Fruit fly (Drosophila melanogaster): Measurements from ENCODE around the gene CkIIalpha-i1.

CkIIalpha-i1 gene

DNA sequence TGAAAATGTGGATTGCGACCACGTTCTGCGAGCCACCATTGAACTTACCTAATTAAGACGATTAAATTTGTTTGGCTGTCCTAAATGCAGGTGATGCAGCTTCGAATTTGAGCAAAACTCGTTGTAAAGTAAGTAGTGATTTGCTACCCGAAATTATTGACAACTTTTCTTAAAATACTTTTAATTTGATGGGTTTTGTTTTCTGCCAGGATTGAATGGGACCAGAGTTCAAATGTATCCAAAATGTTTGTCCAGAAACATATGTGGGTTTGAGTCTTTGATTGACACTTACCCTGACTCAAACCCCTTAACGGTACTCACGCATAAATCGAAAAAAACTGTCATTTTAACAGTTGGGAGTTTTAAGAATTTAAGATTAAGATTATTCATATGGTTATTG is 20.4 kb downstream of the CkIIalpha-i1 start, which contains the start of gene CG15715 (continued):
- TF ChIP-seq fu2 (GFP tag; optimal IDR thresholded peaks at IDR 0.05) = no peak
- TF ChIP-seq CG14710 (tag; optimal IDR thresholded peaks at IDR 0.05) = peak; percentile 66
- TF ChIP-seq otp (GFP tag; IDR thresholded peaks at IDR 0.05) = no peak
- peak; percentile 42; the same call in 1 of the 2 replicates for TF ChIP-seq bbx (GFP tag; IDR thresholded peaks at IDR 0.05; ENCODE audit: partially characterized antibody)
- TF ChIP-seq CG9797 (GFP tag; optimal IDR thresholded peaks at IDR 0.05) = peak; percentile 68
- no peak for TF ChIP-seq CG30431 (GFP tag; optimal IDR thresholded peaks at IDR 0.05)
- TF ChIP-seq CG11504 (tag; optimal IDR thresholded peaks at IDR 0.05) = peak; percentile 63
- TF ChIP-seq bcd (GFP tag; optimal IDR thresholded peaks at IDR 0.05) = peak; percentile 19
- peak; percentile 32 for TF ChIP-seq grau (tag; optimal IDR thresholded peaks at IDR 0.05)
- TF ChIP-seq CG1603 (tag; optimal IDR thresholded peaks at IDR 0.05) = peak; percentile 83
- TF ChIP-seq CG32532 (GFP tag; IDR thresholded peaks at IDR 0.05) = peak; percentile 19; the same call in 1 of the 2 replicates
- TF ChIP-seq Ssrp (tag; optimal IDR thresholded peaks at IDR 0.05) = no peak
- no peak for TF ChIP-seq CG13894 (tag; optimal IDR thresholded peaks at IDR 0.05)
- TF ChIP-seq Oli (tag; optimal IDR thresholded peaks at IDR 0.05) = no peak
- peak; percentile 63 for TF ChIP-seq phol (tag; optimal IDR thresholded peaks at IDR 0.05)
- no peak for TF ChIP-seq Nf-YC (tag; optimal IDR thresholded peaks at IDR 0.05)
- TF ChIP-seq MESR4 (GFP tag; optimal IDR thresholded peaks at IDR 0.05) = peak; percentile 82
- peak; percentile 25 for TF ChIP-seq exex (tag; optimal IDR thresholded peaks at IDR 0.05)
- no peak for TF ChIP-seq onecut (GFP tag; IDR thresholded peaks at IDR 0.05)
- peak; percentile 35 for TF ChIP-seq sug (tag; optimal IDR thresholded peaks at IDR 0.05)
- TF ChIP-seq HmgD (GFP tag; optimal IDR thresholded peaks at IDR 0.05) = peak; percentile 27
- peak; percentile 13 for TF ChIP-seq gem (tag; optimal IDR thresholded peaks at IDR 0.05)
- peak; percentile 41 for TF ChIP-seq CG12391 (tag; optimal IDR thresholded peaks at IDR 0.05)
- peak; percentile 69 for TF ChIP-seq MBD-R2 (GFP tag; IDR thresholded peaks at IDR 0.05)
- TF ChIP-seq dm (GFP tag; optimal IDR thresholded peaks at IDR 0.05) = peak; percentile 78
- TF ChIP-seq CG31388 (GFP tag; optimal IDR thresholded peaks at IDR 0.05) = no peak
- TF ChIP-seq CG12219 (GFP tag; optimal IDR thresholded peaks at IDR 0.05) = no peak
- TF ChIP-seq CG8290 (GFP tag; optimal IDR thresholded peaks at IDR 0.05) = peak; percentile 48
- TF ChIP-seq CG8290 (tag; optimal IDR thresholded peaks at IDR 0.05) = peak in 1 of 2 experiments; percentile 71
- no peak for TF ChIP-seq Atf3 (GFP tag; optimal IDR thresholded peaks at IDR 0.05)
- no peak for TF ChIP-seq oc (tag; optimal IDR thresholded peaks at IDR 0.05)
- TF ChIP-seq trem (tag; optimal IDR thresholded peaks at IDR 0.05) = peak; percentile 73
- TF ChIP-seq knrl (GFP tag; IDR thresholded peaks at IDR 0.05; ENCODE audit: partially characterized antibody) = peak; percentile 56; the same call in 2 of the 3 replicates
- TF ChIP-seq Hr78 (GFP tag; optimal IDR thresholded peaks at IDR 0.05) = no peak
- TF ChIP-seq CG12155 (GFP tag; optimal IDR thresholded peaks at IDR 0.05) = no peak
- peak; percentile 47 for TF ChIP-seq CTCF (GFP tag; optimal IDR thresholded peaks at IDR 0.05)
- TF ChIP-seq CG17829 (tag; optimal IDR thresholded peaks at IDR 0.05) = peak; percentile 50
- no peak for TF ChIP-seq CG10366 (GFP tag; IDR thresholded peaks at IDR 0.05)

dm6 chr3L:15843962-15844361 is 27.2 kb downstream of the CkIIalpha-i1 start, which contains the start of gene meru:
Gene meru, minus strand, starts transcription at chr3L:15844062.
- TF ChIP-seq CG11247 (GFP tag; IDR thresholded peaks at IDR 0.05) = no peak
- no peak for TF ChIP-seq gro (GFP tag; optimal IDR thresholded peaks at IDR 0.05)
- TF ChIP-seq CG34376 (GFP tag; optimal IDR thresholded peaks at IDR 0.05) = no peak
- no peak for TF ChIP-seq croc (GFP tag; conservative IDR thresholded peaks at IDR 0.05)
- TF ChIP-seq CG14710 (tag; optimal IDR thresholded peaks at IDR 0.05) = no peak
- peak; percentile 35 for TF ChIP-seq sens (GFP tag)
- no peak for TF ChIP-seq mam (GFP tag; optimal IDR thresholded peaks at IDR 0.05)
- TF ChIP-seq CG17361 (GFP tag; IDR thresholded peaks at IDR 0.05) = no peak
- TF ChIP-seq CG8765 (GFP tag; IDR thresholded peaks at IDR 0.05) = peak; percentile 16; the same call in 1 of the 2 replicates
- TF ChIP-seq eve (GFP tag; optimal IDR thresholded peaks at IDR 0.05) = no peak
- no peak for TF ChIP-seq CG8924 (tag; optimal IDR thresholded peaks at IDR 0.05)
- TF ChIP-seq ara (GFP tag; IDR thresholded peaks at IDR 0.05) = no peak
- no peak for TF ChIP-seq CG1603 (tag; optimal IDR thresholded peaks at IDR 0.05)
- no peak for TF ChIP-seq luna (GFP tag; optimal IDR thresholded peaks at IDR 0.05)
- TF ChIP-seq lov (optimal IDR thresholded peaks at IDR 0.05) = no peak
- no peak for TF ChIP-seq lov (GFP tag; IDR thresholded peaks at IDR 0.05)
- no peak for TF ChIP-seq Vsx1 (GFP tag; optimal IDR thresholded peaks at IDR 0.05)
